Worm (Caenorhabditis elegans) whole organism, L1 larva: ENCODE measurements around the gene F02C9.2.

ENCODE experiments used
- C04F5.9 ChIP-seq: sonication (generic microtip); optimal IDR thresholded peaks from 2 replicates; lab custom pipeline; 2016; ENCODE audit warnings: missing genetic modification characterization, missing compliant biosample characterization
- C34B4.2 ChIP-seq: sonication (generic microtip); optimal IDR thresholded peaks from 2 replicates; lab custom pipeline; 2017; ENCODE audit warnings: mild to moderate bottlenecking, missing genetic modification characterization, missing compliant biosample characterization
- F16B12.6 ChIP-seq: fragments of 150-350 bp; optimal IDR thresholded peaks from 2 replicates; lab custom pipeline; 2014; ENCODE audit warnings: missing biosample characterization, missing genetic modification characterization
- aha-1 ChIP-seq: fragments of 150-350 bp; optimal IDR thresholded peaks from 2 replicates; lab custom pipeline; 2014; ENCODE audit warnings: missing biosample characterization, missing genetic modification characterization
- alr-1 ChIP-seq: fragments of 200-800 bp; sonication (Bioruptor generic); optimal IDR thresholded peaks from 2 replicates; lab custom pipeline; 2018; ENCODE audit warnings: borderline replicate concordance, mild to moderate bottlenecking, missing genetic modification characterization, missing compliant biosample characterization
- aly-2 ChIP-seq: fragments of 150-350 bp; optimal IDR thresholded peaks from 2 replicates; lab custom pipeline; 2014; ENCODE audit warnings: missing biosample characterization, missing genetic modification characterization
- ama-1 ChIP-seq: fragments of 150-350 bp; optimal IDR thresholded peaks from 2 replicates; lab custom pipeline; 2014
- ceh-82 ChIP-seq, 3 experiments: fragments of 150-350 bp in 1 of 3; sonication (generic microtip) in 2 of 3; optimal IDR thresholded peaks; 2 replicates each; lab custom pipeline; 2014 to 2017; ENCODE audit warnings: missing biosample characterization in 3 of 3, missing genetic modification characterization in 3 of 3
- dpl-1 ChIP-seq, 3 experiments: fragments of 150-350 bp in 2 of 3; sonication (generic microtip) in 1 of 3; optimal IDR thresholded peaks; 2 replicates each; lab custom pipeline; 2014 to 2017; ENCODE audit warnings: missing biosample characterization in 3 of 3, missing genetic modification characterization in 3 of 3, missing genetic modification reagents in 3 of 3
- dsc-1 ChIP-seq: sonication (generic microtip); optimal IDR thresholded peaks from 2 replicates; lab custom pipeline; 2016; ENCODE audit warnings: mild to moderate bottlenecking, missing genetic modification characterization, missing compliant biosample characterization
- efl-1 ChIP-seq, 4 experiments: fragments of 150-350 bp; optimal IDR thresholded peaks in 3 of 4; peaks in 1 of 4; 1 replicate in 1 of 4; 2 replicates in 3 of 4; lab custom pipeline; 2014; ENCODE audit warnings: missing biosample characterization in 2 of 4, missing genetic modification characterization in 2 of 4, missing genetic modification reagents in 2 of 4
- elt-2 ChIP-seq: sonication (generic microtip); optimal IDR thresholded peaks from 2 replicates; lab custom pipeline; 2016; ENCODE audit warnings: missing genetic modification characterization, mild to moderate bottlenecking, inconsistent platforms, missing compliant biosample characterization, missing genetic modification reagents
- fkh-10 ChIP-seq: sonication (generic microtip); optimal IDR thresholded peaks from 2 replicates; lab custom pipeline; 2017; ENCODE audit warnings: missing biosample characterization, missing genetic modification reagents, missing genetic modification characterization
- fkh-8 ChIP-seq: sonication (generic microtip); optimal IDR thresholded peaks from 2 replicates; lab custom pipeline; 2016; ENCODE audit warnings: mild to moderate bottlenecking, missing genetic modification characterization, missing compliant biosample characterization
- hlh-17 ChIP-seq: fragments of 200-800 bp; sonication (Bioruptor generic); optimal IDR thresholded peaks from 2 replicates; lab custom pipeline; 2018; ENCODE audit warnings: missing genetic modification characterization, mild to moderate bottlenecking, missing compliant biosample characterization, moderate library complexity, borderline replicate concordance
- lin-14 ChIP-seq: fragments of 200-800 bp; sonication (Bioruptor generic); optimal IDR thresholded peaks from 2 replicates; lab custom pipeline; 2018; ENCODE audit warnings: mild to moderate bottlenecking, missing genetic modification characterization, moderate library complexity, missing compliant biosample characterization
- lin-15B ChIP-seq: fragments of 150-350 bp; sonication (generic microtip); optimal IDR thresholded peaks from 3 replicates; lab custom pipeline; 2014; ENCODE audit warnings: missing biosample characterization, missing genetic modification characterization
- lin-35 ChIP-seq, 2 experiments: fragments of 150-350 bp; optimal IDR thresholded peaks; 2 replicates each; lab custom pipeline; 2014; ENCODE audit warnings: missing biosample characterization in 2 of 2, missing genetic modification characterization in 2 of 2, missing genetic modification reagents in 2 of 2
- lir-3 ChIP-seq: sonication (generic microtip); optimal IDR thresholded peaks from 2 replicates; lab custom pipeline; 2016; ENCODE audit warnings: mild to moderate bottlenecking, missing genetic modification characterization, moderate library complexity, missing compliant biosample characterization; ENCODE audit not compliant: poor library complexity
- mef-2 ChIP-seq: fragments of 150-350 bp; optimal IDR thresholded peaks from 2 replicates; lab custom pipeline; 2014; ENCODE audit warnings: missing biosample characterization, missing genetic modification characterization
- mep-1 ChIP-seq: fragments of 150-350 bp; optimal IDR thresholded peaks from 2 replicates; lab custom pipeline; 2014; ENCODE audit warnings: missing biosample characterization, missing genetic modification characterization
- nhr-11 ChIP-seq: fragments of 150-350 bp; optimal IDR thresholded peaks from 2 replicates; lab custom pipeline; 2014; ENCODE audit warnings: missing biosample characterization, missing genetic modification characterization
- nhr-19 ChIP-seq: fragments of 200-800 bp; sonication (Bioruptor generic); conservative IDR thresholded peaks from 2 replicates; pipeline ENCODE4 v1.3.6; 2022; ENCODE audit warnings: missing genetic modification characterization, missing compliant biosample characterization
- nhr-20 ChIP-seq: sonication (generic microtip); optimal IDR thresholded peaks from 2 replicates; lab custom pipeline; 2016; ENCODE audit warnings: mild to moderate bottlenecking, missing genetic modification characterization, missing compliant biosample characterization
- nhr-237 ChIP-seq: fragments of 150-350 bp; optimal IDR thresholded peaks from 2 replicates; lab custom pipeline; 2014; ENCODE audit warnings: missing biosample characterization, missing genetic modification characterization
- nhr-28 ChIP-seq: fragments of 150-350 bp; optimal IDR thresholded peaks from 2 replicates; lab custom pipeline; 2014; ENCODE audit warnings: missing biosample characterization, missing genetic modification characterization
- nhr-71 ChIP-seq: sonication (generic microtip); optimal IDR thresholded peaks from 2 replicates; lab custom pipeline; 2016; ENCODE audit warnings: mild to moderate bottlenecking, missing genetic modification characterization, moderate library complexity, missing compliant biosample characterization
- nhr-85 ChIP-seq: sonication (generic microtip); peaks from one replicate; lab custom pipeline; 2016; ENCODE audit warnings: missing genetic modification characterization, inconsistent platforms, missing compliant biosample characterization
- nhr-90 ChIP-seq: sonication (generic microtip); optimal IDR thresholded peaks from 2 replicates; lab custom pipeline; 2016; ENCODE audit warnings: mild to moderate bottlenecking, missing genetic modification characterization, missing compliant biosample characterization; ENCODE audit not compliant: poor library complexity
- pqm-1 ChIP-seq: sonication (generic microtip); optimal IDR thresholded peaks from 3 replicates; lab custom pipeline; 2017; ENCODE audit warnings: missing biosample characterization, missing genetic modification characterization
- rnt-1 ChIP-seq: sonication (generic microtip); optimal IDR thresholded peaks from 2 replicates; lab custom pipeline; 2016; ENCODE audit warnings: mild to moderate bottlenecking, missing genetic modification characterization, moderate library complexity, missing compliant biosample characterization
- snu-23 ChIP-seq: sonication (generic microtip); optimal IDR thresholded peaks from 2 replicates; lab custom pipeline; 2016; ENCODE audit warnings: missing genetic modification characterization, missing compliant biosample characterization
- sup-37 ChIP-seq: fragments of 200-800 bp; sonication (Bioruptor generic); optimal IDR thresholded peaks from 2 replicates; lab custom pipeline; 2018; ENCODE audit warnings: mild to moderate bottlenecking, missing genetic modification characterization, missing compliant biosample characterization
- swsn-7 ChIP-seq: sonication (generic microtip); optimal IDR thresholded peaks from 2 replicates; lab custom pipeline; 2016; ENCODE audit warnings: missing genetic modification characterization, missing compliant biosample characterization
- tbx-2 ChIP-seq: sonication (generic microtip); optimal IDR thresholded peaks from 2 replicates; lab custom pipeline; 2016; ENCODE audit warnings: missing genetic modification characterization, missing compliant biosample characterization
- unc-30 ChIP-seq: sonication (generic microtip); optimal IDR thresholded peaks from 2 replicates; lab custom pipeline; 2017; ENCODE audit warnings: missing biosample characterization, missing genetic modification characterization
- unc-98 ChIP-seq: fragments of 200-800 bp; sonication (Bioruptor generic); IDR thresholded peaks from 2 replicates; pipeline ENCODE4 v1.3.6; 2022; ENCODE audit warnings: missing genetic modification characterization, missing compliant biosample characterization
- xbp-1 ChIP-seq: sonication (generic microtip); optimal IDR thresholded peaks from 2 replicates; lab custom pipeline; 2016; ENCODE audit warnings: missing genetic modification characterization, missing compliant biosample characterization

F02C9.2 gene

ce11 chrV:3133293-3133755 is at the start of gene F02C9.2:
Gene F02C9.2, plus strand, starts transcription at chrV:3133705.
- no peak for TF ChIP-seq aly-2 (tag; lab: Kevin White, UChicago)

- TF ChIP-seq fkh-8 (tag; lab: Kevin White, UChicago), result no peak
- no peak for TF ChIP-seq efl-1 (optimal IDR thresholded peaks at IDR 0.05; lab: Kevin White, UChicago)
- no peak for TF ChIP-seq efl-1 (GFP tag; optimal IDR thresholded peaks at IDR 0.05 in 1 of 2; lab: Kevin White, UChicago)
- no peak for TF ChIP-seq mep-1 (tag; lab: Kevin White, UChicago)
- no peak for TF ChIP-seq aha-1 (tag; lab: Kevin White, UChicago)
- no peak for TF ChIP-seq ama-1
- TF ChIP-seq C34B4.2, result no peak
- no peak for TF ChIP-seq alr-1 (tag; lab: Kevin White, UChicago)
- no peak for TF ChIP-seq lin-15B
- TF ChIP-seq swsn-7 (tag; lab: Kevin White, UChicago), result no peak
- no peak for TF ChIP-seq unc-30 (tag; lab: Kevin White, UChicago)
- no peak for TF ChIP-seq rnt-1
- no peak for TF ChIP-seq lir-3 (tag; lab: Kevin White, UChicago)
- no peak for TF ChIP-seq dsc-1 (tag; lab: Kevin White, UChicago)
- no peak for TF ChIP-seq mef-2 (tag; lab: Kevin White, UChicago)
- no peak for TF ChIP-seq tbx-2 (tag; lab: Kevin White, UChicago)
- no peak for TF ChIP-seq nhr-90 (tag; lab: Kevin White, UChicago)
- TF ChIP-seq pqm-1, result no peak
Measured at ce11 chrV:3086260-3086659, 47.2 kb upstream of the F02C9.2 start, which contains the start of gene srt-8. Gene srt-8, plus strand, starts transcription at chrV:3086560.

ce11 chrV:3088768-3089167 is 44.7 kb upstream of the F02C9.2 start, which contains the start of gene acs-21:
Gene acs-21, plus strand, starts transcription at chrV:3089068.
- TF ChIP-seq lin-14 (GFP tag; lab: Kevin White, UChicago), result no peak
- no peak for TF ChIP-seq efl-1 (optimal IDR thresholded peaks at IDR 0.05; lab: Kevin White, UChicago)
- TF ChIP-seq efl-1 (GFP tag; optimal IDR thresholded peaks at IDR 0.05 in 1 of 2; lab: Kevin White, UChicago), result no peak
- no peak for TF ChIP-seq C04F5.9 (tag; lab: Kevin White, UChicago)
- TF ChIP-seq elt-2, result no peak
- no peak for TF ChIP-seq F16B12.6 (tag; lab: Kevin White, UChicago)
- no peak for TF ChIP-seq unc-98 (GFP tag; lab: Robert Waterston, UW)
- TF ChIP-seq tbx-2 (tag; lab: Kevin White, UChicago), result no peak

ce11 chrV:3094351-3094750 is 39.2 kb upstream of the F02C9.2 start, which contains the start of gene cyp-33C9:
Gene cyp-33C9, minus strand, starts transcription at chrV:3094561.
- TF ChIP-seq dpl-1 (GFP tag; optimal IDR thresholded peaks at IDR 0.05; lab: Kevin White, UChicago) (peak in 2 of 3 experiments; percentile 6 to 14), nhr-71 (tag; lab: Kevin White, UChicago) (peak; percentile 32), nhr-28 (tag; lab: Kevin White, UChicago) (no peak), lin-35 (GFP tag; optimal IDR thresholded peaks at IDR 0.05; lab: Kevin White, UChicago) (peak in 1 of 2 experiments; percentile 17), efl-1 (optimal IDR thresholded peaks at IDR 0.05; lab: Kevin White, UChicago) (peak; percentile 39 to 51), efl-1 (GFP tag; optimal IDR thresholded peaks at IDR 0.05 in 1 of 2; lab: Kevin White, UChicago) (peak in 1 of 2 experiments; percentile 3), nhr-20 (tag; lab: Kevin White, UChicago) (peak; percentile 23), elt-2 (no peak), ceh-82 (tag; optimal IDR thresholded peaks at IDR 0.05; lab: Kevin White, UChicago) (peak in 1 of 3 experiments; percentile 7), fkh-8 (tag; lab: Kevin White, UChicago) (no peak), mep-1 (tag; lab: Kevin White, UChicago) (peak; percentile 8), nhr-85 (tag; lab: Kevin White, UChicago) (peak; percentile 54)

- no peak for TF ChIP-seq swsn-7 (tag; lab: Kevin White, UChicago)
- TF ChIP-seq dpl-1 (GFP tag; optimal IDR thresholded peaks at IDR 0.05; lab: Kevin White, UChicago), result no peak
- no peak for TF ChIP-seq nhr-11 (tag; lab: Kevin White, UChicago)
- no peak for TF ChIP-seq nhr-20 (tag; lab: Kevin White, UChicago)
- no peak for TF ChIP-seq xbp-1 (tag; lab: Kevin White, UChicago)
- TF ChIP-seq hlh-17 (GFP tag; lab: Kevin White, UChicago), result no peak
- no peak for TF ChIP-seq nhr-19 (GFP tag; lab: Robert Waterston, UW)
- no peak for TF ChIP-seq ama-1
- TF ChIP-seq lin-14 (GFP tag; lab: Kevin White, UChicago), result no peak
- TF ChIP-seq aha-1 (tag; lab: Kevin White, UChicago), result no peak
- TF ChIP-seq lin-15B, result no peak
- TF ChIP-seq mef-2 (tag; lab: Kevin White, UChicago), result no peak
- no peak for TF ChIP-seq fkh-10 (GFP tag; lab: Kevin White, UChicago)
- no peak for TF ChIP-seq nhr-237 (tag; lab: Kevin White, UChicago)
- TF ChIP-seq snu-23 (GFP tag; lab: Kevin White, UChicago), result no peak
- TF ChIP-seq lir-3 (tag; lab: Kevin White, UChicago), result no peak
- TF ChIP-seq sup-37 (GFP tag; lab: Kevin White, UChicago), result no peak
Measured at ce11 chrV:3100527-3100926, 33.0 kb upstream of the F02C9.2 start.
